Fruit fly (Drosophila melanogaster) whole organism, prepupa: ENCODE results near the gene CG11693.
A peak's percentile ranks its signal among the peaks of the same experiment; 100 is the strongest.

Experiments
- Blimp-1 ChIP-seq: fragments of 200-800 bp; sonication (Bioruptor generic); optimal IDR thresholded peaks from 3 replicates; lab custom pipeline; 2017; ENCODE audit warnings: missing biosample characterization, missing genetic modification characterization, mild to moderate bottlenecking, moderate library complexity, missing genetic modification reagents
- CG11762 ChIP-seq: fragments of 200-800 bp; sonication (Bioruptor generic); optimal IDR thresholded peaks from 3 replicates; lab custom pipeline; 2016; ENCODE audit warnings: missing biosample characterization, missing genetic modification characterization; ENCODE audit not compliant: insufficient read depth
- CG11902 ChIP-seq: fragments of 200-800 bp; sonication (Bioruptor generic); optimal IDR thresholded peaks from 3 replicates; lab custom pipeline; 2016; ENCODE audit warnings: missing biosample characterization, missing genetic modification characterization
- CG15336 ChIP-seq: fragments of 200-800 bp; sonication (Bioruptor generic); IDR thresholded peaks from 2 replicates; pipeline ENCODE4 v1.3.6; 2022; ENCODE audit warnings: missing biosample characterization, missing genetic modification characterization
- CG1621 ChIP-seq: fragments of 200-800 bp; sonication (Bioruptor generic); optimal IDR thresholded peaks from 3 replicates; lab custom pipeline; 2018; ENCODE audit warnings: missing biosample characterization, mild to moderate bottlenecking, missing genetic modification characterization
- CG16779 ChIP-seq: fragments of 200-800 bp; sonication (Bioruptor generic); optimal IDR thresholded peaks from 3 replicates; lab custom pipeline; 2017; ENCODE audit warnings: missing biosample characterization, mild to moderate bottlenecking, missing genetic modification characterization
- CG3032 ChIP-seq: fragments of 200-800 bp; optimal IDR thresholded peaks from 2 replicates; lab custom pipeline; 2019; ENCODE audit warnings: missing biosample characterization, mild to moderate bottlenecking, missing genetic modification characterization, moderate library complexity
- CG31627 ChIP-seq: fragments of 200-800 bp; sonication (Bioruptor generic); optimal IDR thresholded peaks from 3 replicates; lab custom pipeline; 2016; ENCODE audit warnings: missing biosample characterization, missing genetic modification characterization
- CG32006 ChIP-seq: fragments of 200-800 bp; sonication (Bioruptor generic); optimal IDR thresholded peaks from 3 replicates; lab custom pipeline; 2017; ENCODE audit warnings: missing biosample characterization, mild to moderate bottlenecking, missing genetic modification characterization
- CG34406 ChIP-seq: fragments of 200-800 bp; sonication (Bioruptor generic); optimal IDR thresholded peaks from 3 replicates; lab custom pipeline; 2016; ENCODE audit warnings: missing biosample characterization, missing genetic modification characterization
- CG3919 ChIP-seq: fragments of 200-800 bp; sonication (Bioruptor generic); optimal IDR thresholded peaks from 3 replicates; lab custom pipeline; 2016; ENCODE audit warnings: missing biosample characterization, missing genetic modification characterization
- CG6163 ChIP-seq: fragments of 200-800 bp; sonication (Bioruptor generic); IDR thresholded peaks from 3 replicates; pipeline ENCODE4 v1.3.6; 2022; ENCODE audit warnings: missing biosample characterization, missing genetic modification characterization
- CG6276 ChIP-seq: fragments of 200-800 bp; sonication (Bioruptor generic); optimal IDR thresholded peaks from 2 replicates; lab custom pipeline; 2017; ENCODE audit warnings: missing biosample characterization, mild to moderate bottlenecking, missing genetic modification characterization
- CG6808 ChIP-seq: fragments of 200-800 bp; sonication (Bioruptor generic); optimal IDR thresholded peaks from 3 replicates; lab custom pipeline; 2017; ENCODE audit warnings: missing biosample characterization, missing genetic modification characterization, mild to moderate bottlenecking, moderate library complexity, missing genetic modification reagents
- CG6854 ChIP-seq: fragments of 200-800 bp; sonication (Bioruptor generic); optimal IDR thresholded peaks from 2 replicates; lab custom pipeline; 2017; ENCODE audit warnings: missing biosample characterization, mild to moderate bottlenecking, missing genetic modification characterization
- CG9139 ChIP-seq: fragments of 200-800 bp; sonication (Bioruptor generic); optimal IDR thresholded peaks from 3 replicates; lab custom pipeline; 2017; ENCODE audit warnings: missing biosample characterization, mild to moderate bottlenecking, missing genetic modification characterization
- Eip78C ChIP-seq: fragments of 200-800 bp; sonication (Bioruptor generic); peaks from one replicate; lab custom pipeline; 2016; ENCODE audit warnings: missing biosample characterization, missing genetic modification characterization
- Eip93F ChIP-seq: fragments of 200-800 bp; sonication (Bioruptor generic); optimal IDR thresholded peaks from 2 replicates; lab custom pipeline; 2016; ENCODE audit warnings: missing biosample characterization, mild to moderate bottlenecking, missing genetic modification characterization
- Hr38 ChIP-seq: sonication (Bioruptor generic); optimal IDR thresholded peaks from 2 replicates; lab custom pipeline; 2016; ENCODE audit warnings: missing biosample characterization, missing genetic modification characterization
- Lpt ChIP-seq: fragments of 200-800 bp; sonication (Bioruptor generic); optimal IDR thresholded peaks from 3 replicates; lab custom pipeline; 2016; ENCODE audit warnings: missing biosample characterization, missing genetic modification characterization
- OdsH ChIP-seq: fragments of 200-800 bp; sonication (Bioruptor generic); optimal IDR thresholded peaks from 3 replicates; lab custom pipeline; 2016; ENCODE audit warnings: missing biosample characterization, missing genetic modification characterization
- Smox ChIP-seq: fragments of 200-800 bp; sonication (Bioruptor generic); optimal IDR thresholded peaks from 3 replicates; lab custom pipeline; 2016; ENCODE audit warnings: missing biosample characterization, missing genetic modification characterization
- Sox15 ChIP-seq: fragments of 200-800 bp; sonication (Bioruptor generic); optimal IDR thresholded peaks from 3 replicates; lab custom pipeline; 2016; ENCODE audit warnings: missing biosample characterization, missing genetic modification characterization
- achi ChIP-seq: fragments of 200-800 bp; sonication (Bioruptor generic); optimal IDR thresholded peaks from 3 replicates; lab custom pipeline; 2016; ENCODE audit warnings: missing biosample characterization, missing genetic modification characterization
- acj6 ChIP-seq: fragments of 200-800 bp; sonication (Bioruptor generic); optimal IDR thresholded peaks from 3 replicates; lab custom pipeline; 2016; ENCODE audit warnings: missing biosample characterization, missing genetic modification characterization
- cyc ChIP-seq: fragments of 200-800 bp; sonication (Bioruptor generic); optimal IDR thresholded peaks from 3 replicates; lab custom pipeline; 2016; ENCODE audit warnings: missing biosample characterization, missing genetic modification characterization
- dac ChIP-seq: fragments of 200-800 bp; sonication (Bioruptor generic); optimal IDR thresholded peaks from 2 replicates; lab custom pipeline; 2017; ENCODE audit warnings: missing biosample characterization, mild to moderate bottlenecking, missing genetic modification characterization
- eg ChIP-seq: fragments of 200-800 bp; sonication (Bioruptor generic); IDR thresholded peaks from 3 replicates; pipeline ENCODE4 v1.3.6; 2022; ENCODE audit warnings: missing biosample characterization, missing genetic modification characterization
- esn ChIP-seq: fragments of 200-800 bp; sonication (Bioruptor generic); optimal IDR thresholded peaks from 2 replicates; lab custom pipeline; 2016; ENCODE audit warnings: missing biosample characterization, mild to moderate bottlenecking, missing genetic modification characterization, moderate library complexity
- fd59A ChIP-seq: fragments of 200-800 bp; sonication (Bioruptor generic); optimal IDR thresholded peaks from 2 replicates; lab custom pipeline; 2017; ENCODE audit warnings: missing biosample characterization, mild to moderate bottlenecking, missing genetic modification characterization, missing genetic modification reagents
- net ChIP-seq: fragments of 200-800 bp; sonication (Bioruptor generic); optimal IDR thresholded peaks from 3 replicates; lab custom pipeline; 2016; ENCODE audit warnings: missing biosample characterization, missing genetic modification characterization
- pdm3 ChIP-seq: fragments of 200-800 bp; sonication (Bioruptor generic); optimal IDR thresholded peaks from 3 replicates; lab custom pipeline; 2016; ENCODE audit warnings: missing biosample characterization, missing genetic modification characterization
- salr ChIP-seq, 2 experiments: fragments of 200-800 bp; sonication (Bioruptor generic); optimal IDR thresholded peaks; 3 replicates each; lab custom pipeline; 2016 to 2018; ENCODE audit warnings: missing biosample characterization in 2 of 2, missing genetic modification characterization in 2 of 2, mild to moderate bottlenecking in 1 of 2
- ss ChIP-seq, 2 experiments: fragments of 200-800 bp; sonication (Bioruptor generic); optimal IDR thresholded peaks; 2 replicates in 1 of 2; 3 replicates in 1 of 2; lab custom pipeline; 2017 to 2018; ENCODE audit warnings: mild to moderate bottlenecking in 2 of 2, missing biosample characterization in 2 of 2, missing genetic modification characterization in 2 of 2, moderate library complexity in 1 of 2
- svp ChIP-seq: fragments of 200-800 bp; sonication (Bioruptor generic); peaks from one replicate; lab custom pipeline; 2016; ENCODE audit warnings: missing biosample characterization, missing genetic modification characterization
- topi ChIP-seq: fragments of 200-800 bp; sonication (Bioruptor generic); optimal IDR thresholded peaks from 3 replicates; lab custom pipeline; 2016; ENCODE audit warnings: missing biosample characterization, missing genetic modification characterization

CG11693 gene

DNA sequence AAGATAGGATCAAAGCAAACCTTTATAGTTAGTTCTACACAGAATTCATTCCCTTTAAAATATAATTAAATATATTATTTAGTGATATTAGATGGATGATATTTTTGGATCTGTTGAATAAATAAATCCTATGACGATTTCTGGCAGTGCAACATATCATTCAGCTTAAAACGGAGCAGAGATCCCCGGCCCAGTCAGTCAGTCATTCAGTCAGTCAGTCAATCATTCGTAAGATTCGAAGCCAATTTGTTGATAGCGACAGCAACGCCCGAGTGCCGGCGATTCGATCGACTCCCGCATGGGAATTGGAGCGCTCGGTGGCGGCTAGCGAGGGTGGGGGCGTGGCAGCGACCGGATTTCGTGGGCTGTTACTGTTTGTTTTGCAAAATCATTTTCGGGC, 30.6 kb downstream of the CG11693 start:
- TF ChIP-seq Eip78C (GFP tag; lab: Kevin White, UChicago) (peak; percentile 38), fd59A (GFP tag; lab: Kevin White, UChicago) (no peak), eg (GFP tag; lab: Robert Waterston, UW) (no peak), Smox (GFP tag; lab: Kevin White, UChicago) (no peak), CG1621 (tag; lab: Kevin White, UChicago) (no peak), CG3032 (tag; lab: Kevin White, UChicago) (no peak), CG6163 (GFP tag; lab: Robert Waterston, UW) (no peak), net (no peak), Hr38 (GFP tag; lab: Kevin White, UChicago) (no peak), cyc (GFP tag; lab: Kevin White, UChicago) (no peak), CG6854 (GFP tag; lab: Kevin White, UChicago) (no peak), esn (GFP tag; lab: Kevin White, UChicago) (peak; percentile 16), svp (GFP tag; lab: Kevin White, UChicago) (peak; percentile 93), CG32006 (no peak), Eip93F (GFP tag; lab: Kevin White, UChicago) (no peak), CG6276 (no peak)

DNA sequence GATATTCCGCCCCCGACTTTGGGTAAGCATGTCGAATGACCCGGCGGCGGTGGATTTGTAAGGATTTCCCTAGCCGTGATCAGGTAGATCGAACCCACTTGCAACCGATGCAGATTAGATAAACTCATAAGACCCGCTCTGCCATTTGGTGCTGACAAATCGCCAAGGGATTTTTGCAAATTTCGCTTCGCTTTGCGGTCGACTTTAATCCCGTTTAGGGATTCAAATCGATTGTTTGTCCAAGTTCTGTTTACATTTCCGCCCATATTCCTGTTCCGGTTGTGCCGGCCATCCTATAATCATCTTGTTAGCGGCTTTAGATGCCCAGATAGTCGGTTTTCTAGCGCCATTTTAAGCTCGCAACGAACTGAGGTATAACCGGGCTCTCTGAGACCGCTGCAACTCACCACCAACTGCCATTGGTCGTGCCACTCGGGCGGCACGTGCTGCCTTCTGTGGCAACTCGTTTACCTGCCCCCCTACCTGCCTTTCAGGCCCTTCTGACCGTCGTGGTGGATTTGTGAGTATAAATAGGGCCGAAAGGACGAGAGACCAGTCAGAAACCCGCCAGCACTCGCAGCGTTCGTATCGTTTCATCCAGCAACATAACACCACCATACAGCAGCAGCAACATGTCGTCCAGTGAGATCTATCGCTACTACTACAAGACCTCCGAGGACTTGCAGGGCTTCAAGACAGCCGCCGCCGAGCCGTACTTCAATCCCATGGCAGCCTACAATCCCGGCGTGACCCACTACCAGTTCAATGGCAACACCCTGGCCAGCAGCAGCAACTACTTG, 32.9 kb downstream of the CG11693 start, which contains the start of gene ato:
ato (plus strand) TSS at position 559 of the 800 bp plus-strand sequence.
- TF ChIP-seq CG31627 (GFP tag; lab: Kevin White, UChicago) (no peak), Lpt (GFP tag; lab: Kevin White, UChicago) (no peak), CG11762 (GFP tag; lab: Kevin White, UChicago) (no peak), CG9139 (GFP tag; lab: Kevin White, UChicago) (no peak), dac (no peak), CG6163 (GFP tag; lab: Robert Waterston, UW) (0 out of 3 replicates have a peak, but pooled peaks have one; percentile 18), achi (no peak), Sox15 (GFP tag; lab: Kevin White, UChicago) (no peak), CG3919 (GFP tag; lab: Kevin White, UChicago) (no peak), acj6 (GFP tag; lab: Kevin White, UChicago) (no peak), esn (GFP tag; lab: Kevin White, UChicago) (no peak), Eip93F (GFP tag; lab: Kevin White, UChicago) (no peak), CG6808 (GFP tag; lab: Kevin White, UChicago) (no peak), CG15336 (GFP tag; lab: Robert Waterston, UW) (no peak), ss (GFP tag; optimal IDR thresholded peaks at IDR 0.05; lab: Kevin White, UChicago) (peak in 1 of 2 experiments; percentile 5)

DNA sequence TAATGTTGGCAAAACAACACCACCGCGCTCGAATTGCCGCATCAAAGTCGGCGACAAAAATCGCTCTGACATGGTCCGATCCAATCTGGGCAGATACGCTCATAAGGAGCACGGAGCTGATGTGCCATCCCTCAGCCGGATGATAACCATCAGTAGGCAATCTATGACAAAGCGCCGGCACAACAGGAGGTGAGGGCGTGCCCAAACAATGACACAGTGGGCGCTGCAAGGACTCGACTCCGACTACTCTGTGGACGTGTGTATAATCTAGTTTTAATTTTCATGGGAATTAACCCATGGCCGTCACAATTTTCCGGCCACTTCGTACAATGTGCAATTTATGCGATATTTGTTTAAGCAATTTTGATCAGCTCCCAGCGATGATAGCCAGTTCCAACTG, 35.5 kb downstream of the CG11693 start:
- no peak for TF ChIP-seq OdsH (GFP tag; lab: Kevin White, UChicago)
- TF ChIP-seq topi (GFP tag; lab: Kevin White, UChicago), result no peak
- TF ChIP-seq CG34406 (GFP tag; lab: Kevin White, UChicago), result no peak
- TF ChIP-seq eg (GFP tag; lab: Robert Waterston, UW), result no peak
- no peak for TF ChIP-seq Eip78C (GFP tag; lab: Kevin White, UChicago)
- TF ChIP-seq pdm3 (GFP tag; lab: Kevin White, UChicago), result no peak
- no peak for TF ChIP-seq CG6163 (GFP tag; lab: Robert Waterston, UW)
- TF ChIP-seq Blimp-1 (GFP tag; lab: Kevin White, UChicago), result no peak
- no peak for TF ChIP-seq salr (GFP tag; optimal IDR thresholded peaks at IDR 0.05; lab: Kevin White, UChicago)
- TF ChIP-seq CG16779, result no peak
- no peak for TF ChIP-seq esn (GFP tag; lab: Kevin White, UChicago)
- TF ChIP-seq CG11902, result no peak
